Worm (Caenorhabditis elegans): Measurements from ENCODE around the gene mma-1.
A peak's percentile ranks its signal among the peaks of the same experiment; 100 is the strongest.

Gene mma-1

ce11 chrV:12596196-12596595 lies at the start of gene mma-1:
mma-1 (minus strand) TSS chrV:12596296.
- no peak for TF ChIP-seq med-1 (GFP tag; optimal IDR thresholded peaks at IDR 0.05; ENCODE audit: insufficient read depth)
- TF ChIP-seq klf-2 (GFP tag; conservative IDR thresholded peaks at IDR 0.05): no peak
- TF ChIP-seq cog-1 (tag; optimal IDR thresholded peaks at IDR 0.05): no peak
- TF ChIP-seq ref-1 (GFP tag; conservative IDR thresholded peaks at IDR 0.05): no peak
- no peak for TF ChIP-seq ztf-29 (GFP tag; IDR thresholded peaks at IDR 0.05)
- no peak for TF ChIP-seq T22C8.4 (GFP tag; IDR thresholded peaks at IDR 0.05)
- no peak for TF ChIP-seq tab-1 (GFP tag; IDR thresholded peaks at IDR 0.05)
- TF ChIP-seq ztf-23 (GFP tag; IDR thresholded peaks at IDR 0.05): no peak
- no peak for TF ChIP-seq flt-1 (GFP tag; IDR thresholded peaks at IDR 0.05)

DNA sequence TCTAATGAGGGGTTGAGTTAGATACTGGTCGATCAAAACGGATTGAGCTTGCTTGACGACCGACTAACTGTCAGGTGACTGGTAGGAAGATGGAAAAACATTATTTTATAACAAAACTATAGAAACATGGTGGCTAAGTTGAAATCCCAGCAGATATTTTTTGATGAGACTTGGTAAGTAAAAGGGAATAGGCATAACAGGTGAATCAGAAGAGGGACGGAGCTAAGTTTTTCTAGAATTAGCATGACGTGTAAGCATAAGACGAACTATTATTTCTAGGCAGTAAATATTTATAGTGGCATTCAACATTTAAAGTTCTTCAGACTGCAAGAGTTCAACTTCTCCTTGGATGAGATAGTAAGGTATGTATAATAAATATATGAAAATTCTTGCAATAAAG lies 48.4 kb upstream of the mma-1 start, which contains the start of gene F56H9.8:
Gene F56H9.8, plus strand, starts transcription at position 301 of the 400 bp plus-strand sequence.
- TF ChIP-seq ref-1 (GFP tag; conservative IDR thresholded peaks at IDR 0.05) (no peak), med-1 (GFP tag; optimal IDR thresholded peaks at IDR 0.05; ENCODE audit: insufficient read depth) (no peak), T22C8.4 (GFP tag; IDR thresholded peaks at IDR 0.05) (no peak), ztf-23 (GFP tag; IDR thresholded peaks at IDR 0.05) (no peak), ztf-29 (GFP tag; IDR thresholded peaks at IDR 0.05) (no peak), cog-1 (tag; optimal IDR thresholded peaks at IDR 0.05) (no peak), klf-2 (GFP tag; conservative IDR thresholded peaks at IDR 0.05) (no peak), tab-1 (GFP tag; IDR thresholded peaks at IDR 0.05) (no peak), flt-1 (GFP tag; IDR thresholded peaks at IDR 0.05) (no peak)

DNA sequence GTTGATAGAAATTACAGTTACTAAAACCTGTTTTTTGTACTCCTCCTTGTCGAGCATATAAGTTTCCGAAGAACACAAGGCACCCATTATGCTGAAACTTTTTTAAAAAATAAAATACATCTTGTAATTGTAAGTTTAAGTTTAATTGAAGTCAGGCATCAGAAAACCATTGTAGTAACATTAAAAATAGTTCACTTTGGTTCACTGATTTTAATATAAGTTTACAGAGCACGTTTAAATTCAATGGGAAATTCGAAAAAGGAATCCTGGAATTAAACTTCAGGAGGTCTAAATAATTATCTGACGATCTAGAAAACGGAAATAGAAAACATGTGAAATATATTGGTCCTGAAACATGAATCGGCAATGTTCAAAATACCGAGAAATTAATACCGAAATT lies 44.3 kb upstream of the mma-1 start, which contains the start of gene gpa-8:
Gene gpa-8, minus strand, starts transcription at position 101 of the 400 bp plus-strand sequence.
- TF ChIP-seq med-1 (GFP tag; optimal IDR thresholded peaks at IDR 0.05; ENCODE audit: insufficient read depth): no peak
- no peak for TF ChIP-seq ztf-23 (GFP tag; IDR thresholded peaks at IDR 0.05)
- no peak for TF ChIP-seq tab-1 (GFP tag; IDR thresholded peaks at IDR 0.05)
- no peak for TF ChIP-seq ref-1 (GFP tag; conservative IDR thresholded peaks at IDR 0.05)
- no peak for TF ChIP-seq T22C8.4 (GFP tag; IDR thresholded peaks at IDR 0.05)
- TF ChIP-seq cog-1 (tag; optimal IDR thresholded peaks at IDR 0.05): no peak
- no peak for TF ChIP-seq klf-2 (GFP tag; conservative IDR thresholded peaks at IDR 0.05)
- TF ChIP-seq flt-1 (GFP tag; IDR thresholded peaks at IDR 0.05): no peak
- no peak for TF ChIP-seq ztf-29 (GFP tag; IDR thresholded peaks at IDR 0.05)

ce11 chrV:12637764-12638502 lies 41.8 kb upstream of the mma-1 start:
- no peak for TF ChIP-seq flt-1 (GFP tag; IDR thresholded peaks at IDR 0.05)
- no peak for TF ChIP-seq med-1 (GFP tag; optimal IDR thresholded peaks at IDR 0.05; ENCODE audit: insufficient read depth)
- TF ChIP-seq T22C8.4 (GFP tag; IDR thresholded peaks at IDR 0.05): no peak
- TF ChIP-seq ztf-23 (GFP tag; IDR thresholded peaks at IDR 0.05): no peak
- TF ChIP-seq tab-1 (GFP tag; IDR thresholded peaks at IDR 0.05): no peak
- no peak for TF ChIP-seq klf-2 (GFP tag; conservative IDR thresholded peaks at IDR 0.05)
- TF ChIP-seq ztf-29 (GFP tag; IDR thresholded peaks at IDR 0.05): no peak
- TF ChIP-seq cog-1 (tag; optimal IDR thresholded peaks at IDR 0.05): no peak
- no peak for TF ChIP-seq ref-1 (GFP tag; conservative IDR thresholded peaks at IDR 0.05)

- TF ChIP-seq ztf-23 (GFP tag; IDR thresholded peaks at IDR 0.05) (0 out of 2 replicates have a peak, but pooled peaks have one; percentile 48), tab-1 (GFP tag; IDR thresholded peaks at IDR 0.05) (no peak)
Observed at ce11 chrV:12637238-12637690, 41.2 kb upstream of the mma-1 start, which contains the start of gene F56H9.2. F56H9.2 (plus strand) TSS chrV:12637663.

DNA sequence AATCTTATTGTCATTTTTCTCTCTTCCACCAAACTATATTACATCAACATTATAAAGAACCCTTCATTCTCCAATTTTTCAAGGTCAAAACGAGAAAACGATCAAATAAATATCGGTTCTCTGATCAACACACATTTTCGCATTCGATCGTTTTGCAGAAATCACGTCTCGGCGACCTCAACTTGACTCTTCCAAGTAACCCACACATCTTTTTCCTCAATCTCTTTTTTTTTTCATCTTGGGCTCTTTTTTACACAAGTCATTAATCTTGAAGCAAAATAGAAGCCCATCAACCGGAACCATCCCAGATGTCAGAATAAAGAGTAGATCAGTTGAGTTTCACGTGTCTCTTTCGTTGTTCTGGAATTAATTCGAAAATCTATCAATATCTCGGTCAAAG lies 40.2 kb upstream of the mma-1 start:
- no peak for TF ChIP-seq ztf-29 (GFP tag; IDR thresholded peaks at IDR 0.05)
- TF ChIP-seq cog-1 (tag; optimal IDR thresholded peaks at IDR 0.05): no peak
- TF ChIP-seq klf-2 (GFP tag; conservative IDR thresholded peaks at IDR 0.05): no peak
- no peak for TF ChIP-seq ref-1 (GFP tag; conservative IDR thresholded peaks at IDR 0.05)
- no peak for TF ChIP-seq tab-1 (GFP tag; IDR thresholded peaks at IDR 0.05)
- TF ChIP-seq T22C8.4 (GFP tag; IDR thresholded peaks at IDR 0.05): no peak
- no peak for TF ChIP-seq flt-1 (GFP tag; IDR thresholded peaks at IDR 0.05)
- no peak for TF ChIP-seq med-1 (GFP tag; optimal IDR thresholded peaks at IDR 0.05; ENCODE audit: insufficient read depth)
- no peak for TF ChIP-seq ztf-23 (GFP tag; IDR thresholded peaks at IDR 0.05)

DNA sequence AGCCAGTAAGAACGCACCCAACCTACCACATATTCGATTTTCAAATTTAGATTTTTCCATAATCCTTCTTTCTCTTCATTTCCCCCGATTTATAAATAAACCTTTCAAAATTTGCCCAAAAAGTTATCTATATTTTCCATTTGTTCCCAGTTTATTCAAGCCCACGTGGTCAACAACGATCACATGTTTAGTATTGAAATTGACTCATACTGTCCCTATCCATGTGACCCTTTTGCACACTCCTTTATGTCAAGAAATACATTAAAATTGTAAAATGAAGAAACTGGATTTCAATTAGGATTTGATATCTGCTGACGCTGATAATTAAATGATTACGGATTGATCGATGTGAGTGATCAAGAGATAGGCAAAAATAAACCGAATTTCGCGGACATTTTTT lies 39.1 kb upstream of the mma-1 start:
- no peak for TF ChIP-seq tab-1 (GFP tag; IDR thresholded peaks at IDR 0.05)
- no peak for TF ChIP-seq flt-1 (GFP tag; IDR thresholded peaks at IDR 0.05)

ce11 chrV:12634746-12635145 lies 38.6 kb upstream of the mma-1 start:
- no peak for TF ChIP-seq ref-1 (GFP tag; conservative IDR thresholded peaks at IDR 0.05)
- no peak for TF ChIP-seq ztf-29 (GFP tag; IDR thresholded peaks at IDR 0.05)
- TF ChIP-seq flt-1 (GFP tag; IDR thresholded peaks at IDR 0.05): no peak
- no peak for TF ChIP-seq cog-1 (tag; optimal IDR thresholded peaks at IDR 0.05)
- no peak for TF ChIP-seq med-1 (GFP tag; optimal IDR thresholded peaks at IDR 0.05; ENCODE audit: insufficient read depth)
- no peak for TF ChIP-seq T22C8.4 (GFP tag; IDR thresholded peaks at IDR 0.05)
- no peak for TF ChIP-seq tab-1 (GFP tag; IDR thresholded peaks at IDR 0.05)

DNA sequence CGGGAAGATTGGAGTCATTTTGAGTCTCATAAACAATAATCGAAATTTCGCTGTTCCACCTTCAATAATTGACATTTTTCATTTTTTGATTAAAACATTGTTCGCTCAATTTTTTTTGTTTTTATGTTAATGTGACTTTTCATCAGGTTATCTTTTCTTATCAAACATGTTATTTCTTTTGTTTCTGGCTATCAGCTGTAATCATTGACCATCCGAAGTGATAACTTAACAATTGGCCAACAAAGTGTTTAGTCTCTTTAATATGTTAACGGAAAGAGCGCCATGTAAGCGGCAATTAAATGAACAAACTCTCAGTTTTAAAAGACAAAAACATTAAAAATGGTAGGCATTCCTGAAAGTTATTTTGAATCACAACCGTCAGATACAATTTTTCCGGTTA lies 38.0 kb upstream of the mma-1 start:
- no peak for TF ChIP-seq tab-1 (GFP tag; IDR thresholded peaks at IDR 0.05)
- TF ChIP-seq T22C8.4 (GFP tag; IDR thresholded peaks at IDR 0.05): no peak
- no peak for TF ChIP-seq med-1 (GFP tag; optimal IDR thresholded peaks at IDR 0.05; ENCODE audit: insufficient read depth)

DNA sequence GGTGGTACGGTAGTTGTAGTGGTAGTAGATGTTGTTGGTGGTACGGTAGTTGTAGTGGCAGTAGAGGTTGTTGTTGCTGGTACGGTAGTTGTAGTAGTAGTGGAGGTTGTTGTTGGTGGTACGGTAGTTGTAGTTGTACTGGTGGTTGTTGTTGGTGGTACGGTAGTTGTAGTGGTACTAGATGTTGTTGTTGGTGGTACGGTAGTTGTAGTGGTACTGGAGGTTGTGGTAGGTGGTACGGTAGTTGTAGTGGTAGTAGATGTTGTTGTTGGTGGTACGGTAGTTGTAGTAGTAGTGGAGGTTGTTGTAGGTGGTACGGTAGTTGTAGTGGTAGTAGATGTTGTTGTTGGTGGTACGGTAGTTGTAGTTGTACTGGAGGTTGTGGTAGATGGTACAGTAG lies 37.0 kb upstream of the mma-1 start:
- TF ChIP-seq ztf-23 (GFP tag; IDR thresholded peaks at IDR 0.05) (0 out of 2 replicates have a peak, but pooled peaks have one; percentile 61), flt-1 (GFP tag; IDR thresholded peaks at IDR 0.05) (0 out of 2 replicates have a peak, but pooled peaks have one; percentile 14), tab-1 (GFP tag; IDR thresholded peaks at IDR 0.05) (no peak), T22C8.4 (GFP tag; IDR thresholded peaks at IDR 0.05) (no peak)
